Worm (Caenorhabditis elegans) whole organism, L3 larva: ENCODE measurements around the gene srv-4.

Experiments used
- R02D3.7 ChIP-seq: fragments of 150-350 bp; optimal IDR thresholded peaks from 2 replicates; lab custom pipeline; 2014; ENCODE audit warnings: missing biosample characterization, missing genetic modification characterization
- ZK546.5 ChIP-seq: sonication (generic microtip); optimal IDR thresholded peaks from 2 replicates; lab custom pipeline; 2017; ENCODE audit warnings: missing biosample characterization, missing genetic modification characterization
- aly-2 ChIP-seq: fragments of 150-350 bp; optimal IDR thresholded peaks from 2 replicates; lab custom pipeline; 2014; ENCODE audit warnings: missing biosample characterization, missing genetic modification characterization
- ama-1 ChIP-seq: fragments of 150-350 bp; optimal IDR thresholded peaks from 2 replicates; lab custom pipeline; 2018
- ceh-16 ChIP-seq: sonication (generic microtip); optimal IDR thresholded peaks from 2 replicates; lab custom pipeline; 2017; ENCODE audit warnings: missing biosample characterization, missing genetic modification characterization
- ceh-28 ChIP-seq: fragments of 150-350 bp; optimal IDR thresholded peaks from 2 replicates; lab custom pipeline; 2014; ENCODE audit warnings: missing biosample characterization, missing genetic modification reagents, missing genetic modification characterization
- ceh-82 ChIP-seq: fragments of 150-350 bp; optimal IDR thresholded peaks from 2 replicates; lab custom pipeline; 2014; ENCODE audit warnings: missing biosample characterization, missing genetic modification characterization
- ceh-9 ChIP-seq: sonication (generic microtip); optimal IDR thresholded peaks from 2 replicates; lab custom pipeline; 2018; ENCODE audit warnings: missing biosample characterization, missing genetic modification characterization
- daf-12 ChIP-seq: fragments of 150-350 bp; optimal IDR thresholded peaks from 2 replicates; lab custom pipeline; 2014; ENCODE audit warnings: missing biosample characterization, missing genetic modification reagents, missing genetic modification characterization
- egl-27 ChIP-seq: sonication (generic microtip); optimal IDR thresholded peaks from 4 replicates; lab custom pipeline; 2017; ENCODE audit warnings: missing biosample characterization, missing genetic modification reagents, missing genetic modification characterization
- egl-5 ChIP-seq: fragments of 150-350 bp; optimal IDR thresholded peaks from 2 replicates; lab custom pipeline; 2017; ENCODE audit warnings: missing biosample characterization, missing genetic modification reagents, missing genetic modification characterization, inconsistent platforms
- elt-1 ChIP-seq: fragments of 150-350 bp; optimal IDR thresholded peaks from 2 replicates; lab custom pipeline; 2014; ENCODE audit warnings: missing biosample characterization, missing genetic modification characterization
- elt-2 ChIP-seq: sonication (generic microtip); optimal IDR thresholded peaks from 2 replicates; lab custom pipeline; 2016; ENCODE audit warnings: missing genetic modification reagents, mild to moderate bottlenecking, missing genetic modification characterization, missing compliant biosample characterization
- elt-3 ChIP-seq, 3 experiments: fragments of 150-350 bp in 1 of 3; sonication (generic microtip) in 2 of 3; optimal IDR thresholded peaks; 2 replicates in 2 of 3; 4 replicates in 1 of 3; lab custom pipeline; 2014 to 2017; ENCODE audit warnings: missing biosample characterization in 3 of 3, missing genetic modification characterization in 3 of 3
- eor-1 ChIP-seq, 2 experiments: fragments of 150-350 bp; optimal IDR thresholded peaks; 2 replicates each; lab custom pipeline; 2014 to 2018; ENCODE audit warnings: missing biosample characterization in 2 of 2, missing genetic modification characterization in 2 of 2
- fkh-10 ChIP-seq: sonication (generic microtip); optimal IDR thresholded peaks from 2 replicates; lab custom pipeline; 2017; ENCODE audit warnings: missing biosample characterization, missing genetic modification reagents, missing genetic modification characterization
- fkh-2 ChIP-seq: fragments of 150-350 bp; optimal IDR thresholded peaks from 2 replicates; lab custom pipeline; 2014; ENCODE audit warnings: missing biosample characterization, missing genetic modification reagents, missing genetic modification characterization
- fos-1 ChIP-seq: fragments of 150-350 bp; optimal IDR thresholded peaks from 2 replicates; lab custom pipeline; 2014; ENCODE audit warnings: missing biosample characterization, missing genetic modification characterization
- hmg-11 ChIP-seq: sonication (generic microtip); optimal IDR thresholded peaks from 2 replicates; lab custom pipeline; 2016; ENCODE audit warnings: missing genetic modification characterization, missing compliant biosample characterization
- jun-1 ChIP-seq: fragments of 150-350 bp; optimal IDR thresholded peaks from 2 replicates; lab custom pipeline; 2014; ENCODE audit warnings: missing biosample characterization, missing genetic modification reagents, missing genetic modification characterization
- lin-15B ChIP-seq: fragments of 150-350 bp; optimal IDR thresholded peaks from 2 replicates; lab custom pipeline; 2014; ENCODE audit warnings: missing biosample characterization, missing genetic modification characterization
- lin-39 ChIP-seq: fragments of 150-350 bp; optimal IDR thresholded peaks from 2 replicates; lab custom pipeline; 2018; ENCODE audit warnings: missing biosample characterization, missing genetic modification reagents, missing genetic modification characterization
- lsy-12 ChIP-seq: sonication (generic microtip); optimal IDR thresholded peaks from 2 replicates; lab custom pipeline; 2016; ENCODE audit warnings: mild to moderate bottlenecking, missing genetic modification characterization, missing compliant biosample characterization
- mdl-1 ChIP-seq: fragments of 150-350 bp; optimal IDR thresholded peaks from 2 replicates; lab custom pipeline; 2014; ENCODE audit warnings: missing biosample characterization, missing genetic modification characterization
- mml-1 ChIP-seq: fragments of 150-350 bp; sonication (generic microtip); optimal IDR thresholded peaks from 3 replicates; lab custom pipeline; 2014; ENCODE audit warnings: missing biosample characterization, missing genetic modification characterization
- nfya-1 ChIP-seq: sonication (generic microtip); optimal IDR thresholded peaks from 2 replicates; lab custom pipeline; 2017; ENCODE audit warnings: missing genetic modification characterization, mild to moderate bottlenecking, missing compliant biosample characterization, antibody characterized with exemption, moderate library complexity; ENCODE audit not compliant: insufficient read depth
- nhr-11 ChIP-seq: fragments of 150-350 bp; optimal IDR thresholded peaks from 2 replicates; lab custom pipeline; 2014; ENCODE audit warnings: missing biosample characterization, missing genetic modification characterization
- nhr-12 ChIP-seq: fragments of 150-350 bp; optimal IDR thresholded peaks from 2 replicates; lab custom pipeline; 2014; ENCODE audit warnings: missing biosample characterization, missing genetic modification characterization
- nhr-23 ChIP-seq: fragments of 150-350 bp; optimal IDR thresholded peaks from 2 replicates; lab custom pipeline; 2014; ENCODE audit warnings: missing biosample characterization, missing genetic modification reagents, missing genetic modification characterization
- nhr-237 ChIP-seq: fragments of 150-350 bp; optimal IDR thresholded peaks from 2 replicates; lab custom pipeline; 2014; ENCODE audit warnings: missing biosample characterization, missing genetic modification characterization
- nhr-25 ChIP-seq: sonication (generic microtip); optimal IDR thresholded peaks from 2 replicates; lab custom pipeline; 2017; ENCODE audit warnings: missing biosample characterization, missing genetic modification characterization
- nhr-28 ChIP-seq: fragments of 150-350 bp; optimal IDR thresholded peaks from 2 replicates; lab custom pipeline; 2014; ENCODE audit warnings: missing biosample characterization, missing genetic modification characterization
- nhr-67 ChIP-seq: fragments of 150-350 bp; optimal IDR thresholded peaks from 2 replicates; lab custom pipeline; 2014; ENCODE audit warnings: missing biosample characterization, missing genetic modification characterization
- nhr-76 ChIP-seq: fragments of 150-350 bp; sonication (generic microtip); optimal IDR thresholded peaks from 5 replicates; lab custom pipeline; 2014; ENCODE audit warnings: missing biosample characterization, missing genetic modification characterization
- nhr-77 ChIP-seq: fragments of 150-350 bp; optimal IDR thresholded peaks from 2 replicates; lab custom pipeline; 2014; ENCODE audit warnings: missing biosample characterization, missing genetic modification characterization
- pha-4 ChIP-seq: fragments of 150-350 bp; optimal IDR thresholded peaks from 2 replicates; lab custom pipeline; 2014; ENCODE audit warnings: missing biosample characterization, missing genetic modification reagents, missing genetic modification characterization
- pqm-1 ChIP-seq: fragments of 150-350 bp; optimal IDR thresholded peaks from 2 replicates; lab custom pipeline; 2017; ENCODE audit warnings: missing biosample characterization, missing genetic modification characterization, inconsistent platforms
- sea-2 ChIP-seq: fragments of 150-350 bp; sonication (generic microtip); optimal IDR thresholded peaks from 4 replicates; lab custom pipeline; 2014; ENCODE audit warnings: missing biosample characterization, missing genetic modification reagents, missing genetic modification characterization
- skn-1 ChIP-seq: fragments of 150-350 bp; optimal IDR thresholded peaks from 2 replicates; lab custom pipeline; 2014; ENCODE audit warnings: missing biosample characterization, missing genetic modification characterization
- snpc-4 ChIP-seq: fragments of 150-350 bp; optimal IDR thresholded peaks from 2 replicates; lab custom pipeline; 2014; ENCODE audit warnings: missing biosample characterization, missing genetic modification characterization
- tbx-2 ChIP-seq: sonication (generic microtip); optimal IDR thresholded peaks from 2 replicates; lab custom pipeline; 2016; ENCODE audit warnings: mild to moderate bottlenecking, missing genetic modification characterization, missing compliant biosample characterization
- unc-39 ChIP-seq: sonication (generic microtip); optimal IDR thresholded peaks from 4 replicates; lab custom pipeline; 2017; ENCODE audit warnings: missing biosample characterization, missing genetic modification characterization
- unc-62 ChIP-seq: fragments of 150-350 bp; sonication (generic microtip); optimal IDR thresholded peaks from 4 replicates; lab custom pipeline; 2014; ENCODE audit warnings: missing biosample characterization, missing genetic modification reagents, missing genetic modification characterization
- zag-1 ChIP-seq: fragments of 150-350 bp; optimal IDR thresholded peaks from 2 replicates; lab custom pipeline; 2014; ENCODE audit warnings: missing biosample characterization, missing genetic modification characterization
- ztf-11 ChIP-seq: fragments of 150-350 bp; optimal IDR thresholded peaks from 2 replicates; lab custom pipeline; 2014; ENCODE audit warnings: missing biosample characterization, missing genetic modification characterization
- ztf-4 ChIP-seq: fragments of 150-350 bp; optimal IDR thresholded peaks from 2 replicates; lab custom pipeline; 2014; ENCODE audit warnings: missing biosample characterization, missing genetic modification characterization

srv-4 gene

DNA sequence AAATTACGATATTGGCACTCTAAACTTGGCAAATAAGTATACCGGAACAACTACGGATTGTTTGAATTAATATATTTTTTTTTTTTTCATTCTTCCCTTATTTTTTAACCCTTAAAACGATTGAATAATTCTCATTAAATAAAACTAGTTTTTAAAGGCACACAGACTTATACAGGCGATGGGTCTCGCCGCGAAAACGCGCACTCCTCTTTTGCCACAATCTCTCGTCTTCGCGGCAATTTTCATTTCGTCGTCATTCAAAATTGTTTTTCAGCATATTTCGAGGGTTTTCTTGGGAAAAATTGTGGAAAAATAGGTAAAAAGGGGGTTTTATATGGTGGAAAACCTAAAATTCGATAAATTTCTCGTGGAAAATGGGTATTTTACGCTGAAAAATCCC lies 40.9 kb downstream of the srv-4 start:
- TF ChIP-seq nhr-23 (tag; lab: Kevin White, UChicago) (peak; percentile 58), hmg-11 (tag; lab: Kevin White, UChicago) (peak; percentile 36), ceh-16 (no peak), ZK546.5 (tag; lab: Kevin White, UChicago) (no peak), ceh-9 (tag; lab: Kevin White, UChicago) (no peak), nfya-1 (no peak), pqm-1 (no peak), fkh-10 (GFP tag; lab: Kevin White, UChicago) (no peak), tbx-2 (tag; lab: Kevin White, UChicago) (no peak), ztf-4 (tag; lab: Kevin White, UChicago) (no peak), skn-1 (tag; lab: Kevin White, UChicago) (no peak), aly-2 (tag; lab: Kevin White, UChicago) (no peak), mdl-1 (no peak), fkh-2 (tag; lab: Kevin White, UChicago) (no peak), nhr-237 (tag; lab: Kevin White, UChicago) (no peak), sea-2 (GFP tag; lab: Kevin White, UChicago) (no peak), ceh-28 (tag; lab: Kevin White, UChicago) (no peak), jun-1 (tag; lab: Kevin White, UChicago) (no peak), daf-12 (no peak), lin-39 (tag; lab: Kevin White, UChicago) (peak; percentile 31), ama-1 (no peak), unc-62 (no peak), nhr-28 (tag; lab: Kevin White, UChicago) (no peak), nhr-25 (tag; lab: Kevin White, UChicago) (peak; percentile 62), egl-5 (peak; percentile 70), zag-1 (tag; lab: Kevin White, UChicago) (no peak), lsy-12 (tag; lab: Kevin White, UChicago) (no peak), snpc-4 (no peak), nhr-12 (tag; lab: Kevin White, UChicago) (no peak), fos-1 (no peak), unc-39 (tag; lab: Kevin White, UChicago) (no peak), nhr-77 (no peak), mml-1 (tag; lab: Kevin White, UChicago) (no peak), R02D3.7 (tag; lab: Kevin White, UChicago) (no peak), nhr-67 (tag; lab: Kevin White, UChicago) (no peak), elt-1 (tag; lab: Kevin White, UChicago) (no peak), elt-3 (tag; optimal IDR thresholded peaks at IDR 0.05; lab: Kevin White, UChicago) (no peak), eor-1 (tag; optimal IDR thresholded peaks at IDR 0.05; lab: Kevin White, UChicago) (no peak), ceh-82 (tag; lab: Kevin White, UChicago) (no peak), nhr-11 (no peak), elt-2 (peak; percentile 33), egl-27 (tag; lab: Kevin White, UChicago) (no peak), lin-15B (tag; lab: Kevin White, UChicago) (peak; percentile 55), ztf-11 (tag; lab: Kevin White, UChicago) (no peak), pha-4 (peak; percentile 71)

DNA sequence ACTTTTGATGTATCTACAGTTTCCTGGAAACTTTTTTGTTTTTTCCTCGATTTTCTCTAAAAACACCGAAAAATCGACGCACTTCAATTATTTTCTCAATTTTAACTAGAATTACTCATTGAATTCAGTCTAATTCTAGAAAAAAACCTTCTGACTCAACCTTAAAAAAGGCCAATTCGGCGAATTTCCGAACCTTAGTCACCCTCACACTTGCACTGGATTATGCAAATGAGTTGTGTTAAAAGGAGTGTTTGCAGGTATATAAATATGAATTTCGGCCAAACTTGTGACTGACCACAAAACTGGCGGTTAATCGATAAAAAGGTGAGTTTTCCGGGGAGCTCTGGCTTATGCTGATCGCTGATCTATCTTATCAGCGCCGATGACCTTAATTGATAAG lies 41.7 kb downstream of the srv-4 start, which contains the start of gene ttr-20:
ttr-20 (plus strand) TSS at position 301 of the 400 bp plus-strand sequence.
- TF ChIP-seq skn-1 (tag; lab: Kevin White, UChicago) (no peak), fos-1 (no peak), R02D3.7 (tag; lab: Kevin White, UChicago) (no peak), aly-2 (tag; lab: Kevin White, UChicago) (no peak), nhr-77 (no peak), pha-4 (no peak), eor-1 (tag; optimal IDR thresholded peaks at IDR 0.05; lab: Kevin White, UChicago) (no peak), ztf-11 (tag; lab: Kevin White, UChicago) (no peak), hmg-11 (tag; lab: Kevin White, UChicago) (no peak), nhr-76 (tag; lab: Kevin White, UChicago) (no peak), lsy-12 (tag; lab: Kevin White, UChicago) (no peak), unc-39 (tag; lab: Kevin White, UChicago) (no peak), nhr-12 (tag; lab: Kevin White, UChicago) (no peak), lin-39 (tag; lab: Kevin White, UChicago) (no peak), egl-27 (tag; lab: Kevin White, UChicago) (no peak), ceh-16 (no peak), mdl-1 (no peak), elt-2 (no peak), snpc-4 (no peak)
